Worm (Caenorhabditis elegans) whole organism, young adult: ENCODE data around the gene cec-1.

ENCODE experiments used
- B0019.2 ChIP-seq: fragments of 200-800 bp; sonication (Bioruptor generic); conservative IDR thresholded peaks from 2 replicates; pipeline ENCODE4 v1.3.6; 2022; ENCODE audit warnings: missing genetic modification reagents, missing genetic modification characterization, missing compliant biosample characterization
- B0035.1 ChIP-seq: sonication (generic microtip); optimal IDR thresholded peaks from 2 replicates; lab custom pipeline; 2016; ENCODE audit warnings: missing genetic modification characterization, mild to moderate bottlenecking, missing compliant biosample characterization, missing genotype, missing genetic modification reagents
- C17E4.6 ChIP-seq: fragments of 200-800 bp; sonication (Bioruptor generic); IDR thresholded peaks from 2 replicates; pipeline ENCODE4 v1.3.6; 2022; ENCODE audit warnings: missing genetic modification reagents, missing genetic modification characterization, missing compliant biosample characterization
- F10E7.11 ChIP-seq: sonication (generic microtip); optimal IDR thresholded peaks from 2 replicates; lab custom pipeline; 2017; ENCODE audit warnings: mild to moderate bottlenecking, missing genetic modification characterization, moderate library complexity, missing compliant biosample characterization
- F23B12.7 ChIP-seq: sonication (generic microtip); optimal IDR thresholded peaks from 2 replicates; lab custom pipeline; 2017; ENCODE audit warnings: missing genetic modification characterization, mild to moderate bottlenecking, missing compliant biosample characterization, antibody characterized with exemption, moderate library complexity; ENCODE audit not compliant: insufficient read depth
- F49E8.2 ChIP-seq: sonication (generic microtip); optimal IDR thresholded peaks from 3 replicates; lab custom pipeline; 2017; ENCODE audit warnings: missing genetic modification characterization, mild to moderate bottlenecking, missing compliant biosample characterization, antibody characterized with exemption, moderate library complexity; ENCODE audit not compliant: insufficient read depth
- F57C9.4 ChIP-seq: sonication (generic microtip); optimal IDR thresholded peaks from 2 replicates; lab custom pipeline; 2017; ENCODE audit warnings: mild to moderate bottlenecking, missing genetic modification characterization, missing compliant biosample characterization
- T07F8.4 ChIP-seq: sonication (generic microtip); optimal IDR thresholded peaks from 2 replicates; lab custom pipeline; 2016; ENCODE audit warnings: mild to moderate bottlenecking, missing genetic modification characterization, moderate library complexity, missing compliant biosample characterization
- Y79H2A.3 ChIP-seq: fragments of 200-800 bp; sonication (Bioruptor generic); conservative IDR thresholded peaks from 2 replicates; pipeline ENCODE4 v1.3.6; 2022; ENCODE audit warnings: missing genetic modification reagents, missing genetic modification characterization, missing compliant biosample characterization
- Y95B8A.8 ChIP-seq: fragments of 200-800 bp; sonication (Bioruptor generic); IDR thresholded peaks from 2 replicates; pipeline ENCODE4 v1.3.6; 2022; ENCODE audit warnings: missing genetic modification reagents, missing genetic modification characterization, missing compliant biosample characterization
- athp-1 ChIP-seq: sonication (generic microtip); optimal IDR thresholded peaks from 2 replicates; lab custom pipeline; 2017; ENCODE audit warnings: mild to moderate bottlenecking, missing genetic modification characterization, missing compliant biosample characterization
- attf-5 ChIP-seq: fragments of 200-800 bp; sonication (Bioruptor generic); optimal IDR thresholded peaks from 2 replicates; lab custom pipeline; 2018; ENCODE audit warnings: mild to moderate bottlenecking, missing genetic modification characterization, missing compliant biosample characterization
- bed-1 ChIP-seq: fragments of 200-800 bp; sonication (Bioruptor generic); IDR thresholded peaks from 2 replicates; pipeline ENCODE4 v1.3.6; 2022; ENCODE audit warnings: missing genetic modification reagents, missing genetic modification characterization, missing compliant biosample characterization
- ccch-3 ChIP-seq: fragments of 200-800 bp; sonication (Bioruptor generic); optimal IDR thresholded peaks from 2 replicates; lab custom pipeline; 2018; ENCODE audit warnings: mild to moderate bottlenecking, missing genetic modification characterization, missing compliant biosample characterization
- cebp-2 ChIP-seq: fragments of 200-800 bp; sonication (Bioruptor generic); IDR thresholded peaks from 2 replicates; pipeline ENCODE4 v1.3.6; 2022; ENCODE audit warnings: missing genetic modification characterization, missing compliant biosample characterization
- ceh-100 ChIP-seq: fragments of 200-800 bp; sonication (Bioruptor generic); IDR thresholded peaks from 2 replicates; pipeline ENCODE4 v1.3.6; 2022; ENCODE audit warnings: missing genetic modification reagents, missing genetic modification characterization, missing compliant biosample characterization
- ceh-27 ChIP-seq: fragments of 200-800 bp; sonication (Bioruptor generic); optimal IDR thresholded peaks from 2 replicates; lab custom pipeline; 2018; ENCODE audit warnings: mild to moderate bottlenecking, missing genetic modification characterization, moderate library complexity, missing compliant biosample characterization
- ceh-40 ChIP-seq: fragments of 200-800 bp; sonication (Bioruptor generic); IDR thresholded peaks from 2 replicates; pipeline ENCODE4 v1.3.6; 2022; ENCODE audit warnings: missing genetic modification characterization, missing compliant biosample characterization
- chd-7 ChIP-seq: sonication (generic microtip); optimal IDR thresholded peaks from 2 replicates; lab custom pipeline; 2016; ENCODE audit warnings: mild to moderate bottlenecking, missing genetic modification characterization, moderate library complexity, missing compliant biosample characterization
- dpff-1 ChIP-seq: sonication (generic microtip); optimal IDR thresholded peaks from 2 replicates; lab custom pipeline; 2017; ENCODE audit warnings: mild to moderate bottlenecking, missing genetic modification characterization, missing compliant biosample characterization
- ekl-4 ChIP-seq: fragments of 200-800 bp; sonication (Bioruptor generic); IDR thresholded peaks from 2 replicates; pipeline ENCODE4 v1.3.6; 2022; ENCODE audit warnings: missing genetic modification reagents, missing genetic modification characterization, missing compliant biosample characterization
- ets-4 ChIP-seq: fragments of 200-800 bp; sonication (Bioruptor generic); optimal IDR thresholded peaks from 2 replicates; lab custom pipeline; 2018; ENCODE audit warnings: mild to moderate bottlenecking, missing genetic modification characterization, missing compliant biosample characterization
- hlh-12 ChIP-seq: sonication (generic microtip); optimal IDR thresholded peaks from 2 replicates; lab custom pipeline; 2016; ENCODE audit warnings: missing genetic modification characterization, missing compliant biosample characterization
- hmg-1.2 ChIP-seq: fragments of 200-800 bp; sonication (Bioruptor generic); IDR thresholded peaks from 2 replicates; pipeline ENCODE4 v1.3.6; 2022; ENCODE audit warnings: missing genetic modification reagents, missing genetic modification characterization, missing compliant biosample characterization
- hmg-20 ChIP-seq: fragments of 200-800 bp; sonication (Bioruptor generic); IDR thresholded peaks from 2 replicates; pipeline ENCODE4 v1.3.6; 2022; ENCODE audit warnings: missing genetic modification reagents, missing genetic modification characterization, missing compliant biosample characterization
- lin-40 ChIP-seq: sonication (generic microtip); optimal IDR thresholded peaks from 2 replicates; lab custom pipeline; 2016; ENCODE audit warnings: missing genetic modification characterization, mild to moderate bottlenecking, missing compliant biosample characterization, missing genotype, missing genetic modification reagents
- lin-54 ChIP-seq: fragments of 200-800 bp; sonication (Bioruptor generic); optimal IDR thresholded peaks from 2 replicates; lab custom pipeline; 2018; ENCODE audit warnings: mild to moderate bottlenecking, missing genetic modification characterization, missing compliant biosample characterization
- lir-1 ChIP-seq: fragments of 200-800 bp; sonication (Bioruptor generic); conservative IDR thresholded peaks from 2 replicates; pipeline ENCODE4 v1.3.6; 2022; ENCODE audit warnings: missing genetic modification reagents, missing genetic modification characterization, missing compliant biosample characterization
- mes-4 ChIP-seq: sonication (generic microtip); optimal IDR thresholded peaks from 2 replicates; lab custom pipeline; 2016; ENCODE audit warnings: missing genotype, missing genetic modification characterization, missing compliant biosample characterization
- mxl-1 ChIP-seq: sonication (generic microtip); optimal IDR thresholded peaks from 2 replicates; lab custom pipeline; 2016; ENCODE audit warnings: missing genetic modification characterization, missing compliant biosample characterization
- nfyb-1 ChIP-seq: fragments of 200-800 bp; sonication (Bioruptor generic); IDR thresholded peaks from 2 replicates; pipeline ENCODE4 v1.3.6; 2022; ENCODE audit warnings: missing genetic modification reagents, missing genetic modification characterization, missing compliant biosample characterization
- nhr-27 ChIP-seq: fragments of 200-800 bp; sonication (Bioruptor generic); optimal IDR thresholded peaks from 2 replicates; lab custom pipeline; 2018; ENCODE audit warnings: mild to moderate bottlenecking, missing genetic modification characterization, moderate library complexity, missing compliant biosample characterization
- pha-4 ChIP-seq: fragments of 150-350 bp; sonication (generic microtip); optimal IDR thresholded peaks from 2 replicates; lab custom pipeline; 2014; ENCODE audit warnings: missing biosample characterization, missing genetic modification reagents, missing genetic modification characterization
- snpc-4 ChIP-seq, 5 experiments: fragments of 150-350 bp in 1 of 5; sonication (generic microtip) in 4 of 5; optimal IDR thresholded peaks; 2 replicates each; lab custom pipeline; 2014 to 2018; ENCODE audit warnings: missing genetic modification characterization in 5 of 5, missing biosample characterization in 3 of 5, antibody characterized with exemption in 2 of 5, mild to moderate bottlenecking in 2 of 5, missing compliant biosample characterization in 2 of 5, missing genotype in 2 of 5, moderate library complexity in 2 of 5, missing genetic modification reagents in 1 of 5
- sptf-2 ChIP-seq: fragments of 200-800 bp; sonication (Bioruptor generic); optimal IDR thresholded peaks from 2 replicates; lab custom pipeline; 2018; ENCODE audit warnings: mild to moderate bottlenecking, missing genetic modification characterization, missing compliant biosample characterization
- tbp1 ChIP-seq: fragments of 200-800 bp; sonication (Bioruptor generic); optimal IDR thresholded peaks from 2 replicates; lab custom pipeline; 2018; ENCODE audit warnings: mild to moderate bottlenecking, missing genetic modification characterization, missing compliant biosample characterization
- tlf-1 ChIP-seq: fragments of 200-800 bp; sonication (Bioruptor generic); optimal IDR thresholded peaks from 2 replicates; lab custom pipeline; 2018; ENCODE audit warnings: mild to moderate bottlenecking, missing genetic modification characterization, missing compliant biosample characterization
- ztf-18 ChIP-seq: sonication (generic microtip); optimal IDR thresholded peaks from 2 replicates; lab custom pipeline; 2016; ENCODE audit warnings: missing genotype, mild to moderate bottlenecking, missing genetic modification characterization, missing compliant biosample characterization
- ztf-3 ChIP-seq: fragments of 200-800 bp; sonication (Bioruptor generic); optimal IDR thresholded peaks from 2 replicates; lab custom pipeline; 2018; ENCODE audit warnings: mild to moderate bottlenecking, missing genetic modification characterization, missing compliant biosample characterization

The cec-1 gene

DNA sequence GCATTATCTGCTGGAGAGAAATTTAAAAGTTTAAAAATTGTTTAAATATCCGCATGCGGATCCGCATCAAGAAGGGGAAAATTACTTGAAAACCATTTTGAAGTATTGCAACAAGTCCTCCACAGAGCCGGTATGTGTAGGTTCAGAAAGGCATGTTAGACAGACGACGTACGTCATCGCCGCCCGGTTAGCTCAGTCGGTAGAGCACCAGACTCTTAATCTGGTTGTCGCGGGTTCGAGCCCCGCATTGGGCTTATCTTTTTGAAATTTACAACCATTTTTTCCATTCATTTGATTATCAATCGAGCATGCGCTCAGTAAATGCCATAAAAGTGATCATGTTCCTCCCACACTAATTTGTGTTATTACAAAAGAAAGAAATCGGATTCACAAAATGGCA lies 47.2 kb downstream of the cec-1 start (continued):
- TF ChIP-seq ets-4 (no peak), nfyb-1 (GFP tag; lab: Robert Waterston, UW) (no peak), tlf-1 (GFP tag; lab: Kevin White, UChicago) (no peak), lir-1 (no peak), ztf-18 (tag; lab: Kevin White, UChicago) (peak; percentile 39), ztf-3 (GFP tag; lab: Kevin White, UChicago) (no peak), Y95B8A.8 (GFP tag; lab: Robert Waterston, UW) (no peak), F23B12.7 (tag; lab: Kevin White, UChicago) (no peak), ccch-3 (GFP tag; lab: Kevin White, UChicago) (no peak), pha-4 (tag; lab: Kevin White, UChicago) (no peak), mxl-1 (tag; lab: Kevin White, UChicago) (no peak), bed-1 (GFP tag; lab: Robert Waterston, UW) (no peak), attf-5 (GFP tag; lab: Kevin White, UChicago) (peak; percentile 29), lin-40 (tag; lab: Kevin White, UChicago) (no peak), B0019.2 (no peak), T07F8.4 (no peak), athp-1 (tag; lab: Kevin White, UChicago) (no peak), hmg-20 (GFP tag; lab: Robert Waterston, UW) (no peak), snpc-4 (GFP tag; optimal IDR thresholded peaks at IDR 0.05; lab: Kevin White, UChicago) (no peak), snpc-4 (tag; optimal IDR thresholded peaks at IDR 0.05; lab: Kevin White, UChicago) (no peak), hmg-1.2 (GFP tag; lab: Robert Waterston, UW) (peak; percentile 59), ceh-40 (GFP tag; lab: Robert Waterston, UW) (peak; percentile 60; the same call in 1 of the 2 replicates), nhr-27 (tag; lab: Kevin White, UChicago) (no peak), lin-54 (GFP tag; lab: Kevin White, UChicago) (no peak), ceh-100 (GFP tag; lab: Robert Waterston, UW) (no peak), sptf-2 (GFP tag; lab: Kevin White, UChicago) (no peak), F49E8.2 (tag; lab: Kevin White, UChicago) (no peak), ekl-4 (GFP tag; lab: Robert Waterston, UW) (no peak), cebp-2 (0 out of 2 replicates have a peak, but pooled peaks have one; percentile 36), F10E7.11 (no peak), chd-7 (no peak), hlh-12 (no peak), ceh-27 (GFP tag; lab: Kevin White, UChicago) (no peak), tbp1 (GFP tag; lab: Kevin White, UChicago) (peak; percentile 89), Y79H2A.3 (GFP tag; lab: Robert Waterston, UW) (no peak), dpff-1 (tag; lab: Kevin White, UChicago) (no peak), mes-4 (no peak), C17E4.6 (GFP tag; lab: Robert Waterston, UW) (no peak), B0035.1 (tag; lab: Kevin White, UChicago) (no peak), F57C9.4 (tag; lab: Kevin White, UChicago) (no peak)
